Worm (Caenorhabditis elegans) whole organism, L4 larva: ENCODE data around the gene C45G9.4.
A peak's percentile ranks its signal among the peaks of the same experiment; 100 is the strongest.

Source experiments
- F37D6.2 ChIP-seq: sonication (generic microtip); optimal IDR thresholded peaks from 2 replicates; lab custom pipeline; 2016; ENCODE audit warnings: mild to moderate bottlenecking, missing genetic modification characterization, missing compliant biosample characterization
- T20F7.1 ChIP-seq: fragments of 200-800 bp; sonication (Bioruptor generic); optimal IDR thresholded peaks from 2 replicates; lab custom pipeline; 2018; ENCODE audit warnings: mild to moderate bottlenecking, missing genetic modification characterization, missing compliant biosample characterization
- T26A8.4 ChIP-seq: fragments of 200-800 bp; sonication (Bioruptor generic); IDR thresholded peaks from 2 replicates; pipeline ENCODE4 v1.3.6; 2022; ENCODE audit warnings: missing genetic modification characterization, missing compliant biosample characterization
- Y48G9A.11 ChIP-seq: fragments of 200-800 bp; sonication (Bioruptor generic); IDR thresholded peaks from 2 replicates; pipeline ENCODE4 v1.3.6; 2022; ENCODE audit warnings: missing genetic modification reagents, missing genetic modification characterization, missing compliant biosample characterization
- ZK337.2 ChIP-seq: fragments of 200-800 bp; sonication (Bioruptor generic); IDR thresholded peaks from 2 replicates; pipeline ENCODE4 v1.3.6; 2022; ENCODE audit warnings: missing genetic modification reagents, missing genetic modification characterization, missing compliant biosample characterization
- ZK546.5 ChIP-seq, 2 experiments: sonication (generic microtip); optimal IDR thresholded peaks; 2 replicates each; lab custom pipeline; 2017; ENCODE audit warnings: missing biosample characterization in 2 of 2, missing genetic modification characterization in 2 of 2
- aha-1 ChIP-seq: fragments of 150-350 bp; peaks from one replicate; lab custom pipeline; 2014; ENCODE audit warnings: missing biosample characterization, missing genetic modification characterization
- arid-1 ChIP-seq: fragments of 200-800 bp; sonication (Bioruptor generic); conservative IDR thresholded peaks from 2 replicates; pipeline ENCODE4 v1.3.6; 2022; ENCODE audit warnings: missing genetic modification reagents, missing genetic modification characterization, missing compliant biosample characterization
- cey-2 ChIP-seq: sonication (generic microtip); optimal IDR thresholded peaks from 3 replicates; lab custom pipeline; 2017; ENCODE audit warnings: missing genetic modification characterization, mild to moderate bottlenecking, missing compliant biosample characterization, antibody characterized with exemption, borderline replicate concordance; ENCODE audit not compliant: insufficient read depth
- dmd-6 ChIP-seq: fragments of 200-800 bp; sonication (Bioruptor generic); IDR thresholded peaks from 2 replicates; pipeline ENCODE4 v1.3.6; 2022; ENCODE audit warnings: missing genetic modification reagents, missing genetic modification characterization, missing compliant biosample characterization
- dmd-9 ChIP-seq: fragments of 200-800 bp; sonication (Bioruptor generic); IDR thresholded peaks from 2 replicates; pipeline ENCODE4 v1.3.6; 2022; ENCODE audit warnings: missing genetic modification reagents, missing genetic modification characterization, missing compliant biosample characterization
- duxl-1 ChIP-seq: sonication (generic microtip); optimal IDR thresholded peaks from 2 replicates; lab custom pipeline; 2016; ENCODE audit warnings: mild to moderate bottlenecking, missing genetic modification characterization, moderate library complexity, missing compliant biosample characterization; ENCODE audit not compliant: poor library complexity
- dve-1 ChIP-seq: sonication (generic microtip); optimal IDR thresholded peaks from 2 replicates; lab custom pipeline; 2017; ENCODE audit warnings: antibody characterized with exemption, mild to moderate bottlenecking, missing genetic modification characterization, missing compliant biosample characterization; ENCODE audit not compliant: insufficient read depth
- gei-8 ChIP-seq: fragments of 200-800 bp; sonication (Bioruptor generic); optimal IDR thresholded peaks from 2 replicates; lab custom pipeline; 2018; ENCODE audit warnings: mild to moderate bottlenecking, missing genetic modification characterization, missing compliant biosample characterization
- hmg-1.1 ChIP-seq: fragments of 200-800 bp; sonication (Bioruptor generic); IDR thresholded peaks from 2 replicates; pipeline ENCODE4 v1.3.6; 2022; ENCODE audit warnings: missing genetic modification reagents, missing genetic modification characterization, missing compliant biosample characterization
- lin-13 ChIP-seq: fragments of 150-350 bp; optimal IDR thresholded peaks from 2 replicates; lab custom pipeline; 2014; ENCODE audit warnings: missing biosample characterization, missing genetic modification reagents, missing genetic modification characterization
- lin-15B ChIP-seq: fragments of 150-350 bp; sonication (generic microtip); optimal IDR thresholded peaks from 3 replicates; lab custom pipeline; 2014; ENCODE audit warnings: missing biosample characterization, missing genetic modification characterization
- lin-29 ChIP-seq: fragments of 200-800 bp; sonication (Bioruptor generic); IDR thresholded peaks from 2 replicates; pipeline ENCODE4 v1.3.6; 2022; ENCODE audit warnings: missing genetic modification reagents, missing genetic modification characterization, missing compliant biosample characterization
- lin-38 ChIP-seq: fragments of 200-800 bp; sonication (Bioruptor generic); IDR thresholded peaks from 2 replicates; pipeline ENCODE4 v1.3.6; 2022; ENCODE audit warnings: missing genetic modification reagents, missing genetic modification characterization, missing compliant biosample characterization
- lir-3 ChIP-seq: sonication (generic microtip); optimal IDR thresholded peaks from 2 replicates; lab custom pipeline; 2016; ENCODE audit warnings: mild to moderate bottlenecking, missing genetic modification characterization, missing compliant biosample characterization
- lsy-2 ChIP-seq, 2 experiments: fragments of 150-350 bp in 1 of 2; sonication (generic microtip) in 1 of 2; optimal IDR thresholded peaks; 2 replicates each; lab custom pipeline; 2014 to 2017; ENCODE audit warnings: missing biosample characterization in 2 of 2, missing genetic modification characterization in 2 of 2
- madf-5 ChIP-seq, 2 experiments: fragments of 200-800 bp; sonication (Bioruptor generic); IDR thresholded peaks; 2 replicates each; pipeline ENCODE4 v1.3.6; 2022; ENCODE audit warnings: missing compliant biosample characterization in 2 of 2, missing genetic modification characterization in 2 of 2
- mdl-1 ChIP-seq, 2 experiments: fragments of 150-350 bp in 1 of 2; sonication (generic microtip) in 1 of 2; optimal IDR thresholded peaks; 2 replicates each; lab custom pipeline; 2014 to 2017; ENCODE audit warnings: missing biosample characterization in 2 of 2, missing genetic modification characterization in 2 of 2
- mdt-29 ChIP-seq: fragments of 200-800 bp; sonication (Bioruptor generic); IDR thresholded peaks from 2 replicates; pipeline ENCODE4 v1.3.6; 2022; ENCODE audit warnings: missing genetic modification reagents, missing genetic modification characterization, missing compliant biosample characterization
- nhr-102 ChIP-seq: sonication (generic microtip); optimal IDR thresholded peaks from 2 replicates; lab custom pipeline; 2016; ENCODE audit warnings: mild to moderate bottlenecking, missing genetic modification characterization, moderate library complexity, missing compliant biosample characterization
- nhr-6 ChIP-seq: fragments of 150-350 bp; optimal IDR thresholded peaks from 2 replicates; lab custom pipeline; 2014; ENCODE audit warnings: missing biosample characterization, missing genetic modification characterization
- pha-4 ChIP-seq, 2 experiments: fragments of 150-350 bp in 1 of 2; fragments of 200-800 bp in 1 of 2; sonication (Bioruptor generic) in 1 of 2; IDR thresholded peaks in 1 of 2; optimal IDR thresholded peaks in 1 of 2; 2 replicates each; pipeline versions ENCODE4 v1.3.6 to Lab custom; 2014 to 2022; ENCODE audit warnings: missing genetic modification characterization in 2 of 2, missing genetic modification reagents in 2 of 2, missing biosample characterization in 1 of 2, missing compliant biosample characterization in 1 of 2
- rbr-2 ChIP-seq: sonication (generic microtip); optimal IDR thresholded peaks from 2 replicates; lab custom pipeline; 2016; ENCODE audit warnings: missing genotype, missing genetic modification characterization, missing compliant biosample characterization
- saeg-2 ChIP-seq: fragments of 200-800 bp; sonication (Bioruptor generic); IDR thresholded peaks from 2 replicates; pipeline ENCODE4 v1.3.6; 2022; ENCODE audit warnings: missing genetic modification reagents, missing genetic modification characterization, missing compliant biosample characterization
- sdz-12 ChIP-seq: fragments of 200-800 bp; sonication (Bioruptor generic); optimal IDR thresholded peaks from 2 replicates; lab custom pipeline; 2018; ENCODE audit warnings: mild to moderate bottlenecking, missing genetic modification characterization, missing compliant biosample characterization
- set-16 ChIP-seq: fragments of 200-800 bp; sonication (Bioruptor generic); IDR thresholded peaks from 2 replicates; pipeline ENCODE4 v1.3.6; 2022; ENCODE audit warnings: missing genetic modification reagents, missing genetic modification characterization, missing compliant biosample characterization
- skn-1 ChIP-seq: fragments of 150-350 bp; optimal IDR thresholded peaks from 2 replicates; lab custom pipeline; 2014; ENCODE audit warnings: missing biosample characterization, missing genetic modification characterization
- tag-97 ChIP-seq: fragments of 200-800 bp; sonication (Bioruptor generic); IDR thresholded peaks from 2 replicates; pipeline ENCODE4 v1.3.6; 2022; ENCODE audit warnings: missing genetic modification characterization, missing compliant biosample characterization
- unc-62 ChIP-seq, 3 experiments: fragments of 150-350 bp in 1 of 3; sonication (generic microtip); optimal IDR thresholded peaks in 2 of 3; peaks in 1 of 3; 1 replicate in 1 of 3; 2 replicates in 2 of 3; lab custom pipeline; 2014 to 2017; ENCODE audit warnings: missing biosample characterization in 3 of 3, missing genetic modification characterization in 3 of 3, missing genetic modification reagents in 3 of 3, missing genotype in 1 of 3
- vab-7 ChIP-seq: fragments of 200-800 bp; sonication (Bioruptor generic); IDR thresholded peaks from 2 replicates; pipeline ENCODE4 v1.3.6; 2022; ENCODE audit warnings: missing genetic modification reagents, missing genetic modification characterization, missing compliant biosample characterization
- zfp-2 ChIP-seq: sonication (generic microtip); optimal IDR thresholded peaks from 2 replicates; lab custom pipeline; 2016; ENCODE audit warnings: mild to moderate bottlenecking, missing genetic modification characterization, missing compliant biosample characterization

C45G9.4 gene

ce11 chrIII:5025136-5025629 is 37.3 kb upstream of the C45G9.4 start (continued):
- TF ChIP-seq dve-1 (tag; lab: Kevin White, UChicago) (peak; percentile 27), rbr-2 (peak; percentile 46), nhr-102 (tag; lab: Kevin White, UChicago) (peak; percentile 53), gei-8 (no peak), vab-7 (GFP tag; lab: Robert Waterston, UW) (no peak; the same call in 1 of the 2 replicates), T26A8.4 (peak; percentile 60), madf-5 (GFP tag; IDR thresholded peaks at IDR 0.05; lab: Robert Waterston, UW) (no peak), dmd-6 (GFP tag; lab: Robert Waterston, UW) (peak; percentile 49), hmg-1.1 (GFP tag; lab: Robert Waterston, UW) (0 out of 2 replicates have a peak, but pooled peaks have one; percentile 30), mdt-29 (GFP tag; lab: Robert Waterston, UW) (0 out of 2 replicates have a peak, but pooled peaks have one; percentile 43), sdz-12 (peak; percentile 41), Y48G9A.11 (peak; percentile 17; the same call in 1 of the 2 replicates), lsy-2 (tag; optimal IDR thresholded peaks at IDR 0.05; lab: Kevin White, UChicago) (peak in 1 of 2 experiments; percentile 55), T20F7.1 (GFP tag; lab: Kevin White, UChicago) (peak; percentile 62), cey-2 (no peak)

- TF ChIP-seq pha-4 (GFP tag; IDR thresholded peaks at IDR 0.05; lab: Robert Waterston, UW) (no peak), pha-4 (tag; optimal IDR thresholded peaks at IDR 0.05; lab: Kevin White, UChicago) (no peak), lin-13 (GFP tag; lab: Kevin White, UChicago) (no peak), skn-1 (tag; lab: Kevin White, UChicago) (no peak), madf-5 (GFP tag; IDR thresholded peaks at IDR 0.05; lab: Robert Waterston, UW) (no peak), lin-38 (GFP tag; lab: Robert Waterston, UW) (no peak), dmd-9 (GFP tag; lab: Robert Waterston, UW) (no peak), rbr-2 (no peak), zfp-2 (tag; lab: Kevin White, UChicago) (no peak), lin-15B (tag; lab: Kevin White, UChicago) (no peak), tag-97 (no peak), ZK337.2 (no peak), unc-62 (GFP tag; optimal IDR thresholded peaks at IDR 0.05 in 1 of 2; lab: Kevin White, UChicago) (peak in 1 of 2 experiments; percentile 60), unc-62 (tag; optimal IDR thresholded peaks at IDR 0.05; lab: Kevin White, UChicago) (no peak), aha-1 (peak; percentile 53), lsy-2 (tag; optimal IDR thresholded peaks at IDR 0.05; lab: Kevin White, UChicago) (no peak), F37D6.2 (tag; lab: Kevin White, UChicago) (no peak)
These were observed 36.1 kb upstream of the C45G9.4 start for ce11 chrIII:5026366-5026765.

ce11 chrIII:5027219-5027618 is 35.3 kb upstream of the C45G9.4 start:
- no peak for TF ChIP-seq lsy-2 (tag; optimal IDR thresholded peaks at IDR 0.05; lab: Kevin White, UChicago)
- no peak for TF ChIP-seq arid-1 (GFP tag; lab: Robert Waterston, UW)
- no peak for TF ChIP-seq unc-62 (GFP tag; optimal IDR thresholded peaks at IDR 0.05 in 1 of 2; lab: Kevin White, UChicago)
- TF ChIP-seq unc-62 (tag; optimal IDR thresholded peaks at IDR 0.05; lab: Kevin White, UChicago): no peak
- no peak for TF ChIP-seq pha-4 (GFP tag; IDR thresholded peaks at IDR 0.05; lab: Robert Waterston, UW)
- no peak for TF ChIP-seq pha-4 (tag; optimal IDR thresholded peaks at IDR 0.05; lab: Kevin White, UChicago)
- 0 out of 2 replicates have a peak, but pooled peaks have one; percentile 11 for TF ChIP-seq lin-38 (GFP tag; lab: Robert Waterston, UW)
- peak; percentile 78 for TF ChIP-seq aha-1
- TF ChIP-seq T26A8.4: peak; percentile 49; the same call in 1 of the 2 replicates
- TF ChIP-seq, all 104 proteins: peak for 3

- TF ChIP-seq dmd-6 (GFP tag; lab: Robert Waterston, UW): no peak
- TF ChIP-seq mdt-29 (GFP tag; lab: Robert Waterston, UW): no peak
- no peak for TF ChIP-seq lir-3
- no peak for TF ChIP-seq saeg-2 (GFP tag; lab: Robert Waterston, UW)
- no peak for TF ChIP-seq duxl-1
- no peak for TF ChIP-seq ZK546.5 (tag; optimal IDR thresholded peaks at IDR 0.05; lab: Kevin White, UChicago)
- no peak for TF ChIP-seq mdl-1 (tag; optimal IDR thresholded peaks at IDR 0.05; lab: Kevin White, UChicago)
- TF ChIP-seq set-16 (GFP tag; lab: Robert Waterston, UW): no peak
- no peak for TF ChIP-seq lin-29
- no peak for TF ChIP-seq nhr-6 (tag; lab: Kevin White, UChicago)
These were observed 31.9 kb upstream of the C45G9.4 start, which contains the start of gene klp-6 for ce11 chrIII:5030629-5031028. Gene klp-6, plus strand, starts transcription at chrIII:5030929.
